Fruit fly (Drosophila melanogaster) Kc167 (cell line): Measurements from ENCODE around the gene Or98b.

Experiments
- Myc ChIP-seq: fragments of >200 bp; optimal IDR thresholded peaks from 2 replicates; lab custom pipeline; 2017; ENCODE audit warnings: missing external identifiers
- h ChIP-seq: fragments of >200 bp; optimal IDR thresholded peaks from 3 replicates; lab custom pipeline; 2018; ENCODE audit warnings: missing external identifiers
- psq ChIP-seq: fragments of >200 bp; optimal IDR thresholded peaks from 2 replicates; lab custom pipeline; 2017; ENCODE audit warnings: missing external identifiers

DNA sequence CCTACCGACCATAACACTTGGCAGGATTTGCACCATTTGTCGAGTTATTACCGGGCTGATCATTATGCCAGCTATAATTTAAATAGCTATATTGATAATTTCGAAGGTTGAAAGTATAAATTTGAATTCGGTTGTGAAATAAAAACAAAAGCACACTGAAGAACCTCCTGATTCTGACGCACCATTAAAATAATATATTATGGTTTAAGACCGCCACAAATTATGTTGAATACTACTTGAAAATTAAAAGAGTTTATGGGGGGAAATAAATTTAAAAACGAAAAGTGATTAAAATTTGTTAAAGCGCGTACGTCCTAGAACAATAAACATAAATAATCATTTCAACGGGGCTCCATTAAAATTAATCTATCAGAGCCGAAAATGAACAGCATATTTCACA is 47.5 kb upstream of the Or98b start, which contains the start of gene CG12516:
- TF ChIP-seq psq (lab: Kevin White, UChicago) (no peak), Myc (lab: Kevin White, UChicago) (no peak), h (lab: Kevin White, UChicago) (no peak)
